Worm (Caenorhabditis elegans) whole organism, mixed stage, embryonic: ENCODE results near the gene K08E4.8.

Experiments used
- M03D4.4 ChIP-seq: sonication (generic microtip); optimal IDR thresholded peaks from 2 replicates; lab custom pipeline; 2017; ENCODE audit warnings: mild to moderate bottlenecking, missing genetic modification characterization, missing compliant biosample characterization
- bed-3 ChIP-seq: fragments of 200-800 bp; sonication (Bioruptor generic); optimal IDR thresholded peaks from 3 replicates; lab custom pipeline; 2018; ENCODE audit warnings: mild to moderate bottlenecking, missing genetic modification characterization, moderate library complexity, missing compliant biosample characterization
- blmp-1 ChIP-seq: fragments of 150-350 bp; optimal IDR thresholded peaks from 2 replicates; lab custom pipeline; 2014; ENCODE audit warnings: missing biosample characterization, missing genetic modification characterization
- ceh-43 ChIP-seq: fragments of 200-800 bp; sonication (Bioruptor generic); optimal IDR thresholded peaks from 2 replicates; lab custom pipeline; 2018; ENCODE audit warnings: mild to moderate bottlenecking, missing genetic modification characterization, moderate library complexity, missing compliant biosample characterization
- ceh-83 ChIP-seq: fragments of 200-800 bp; sonication (Bioruptor generic); optimal IDR thresholded peaks from 2 replicates; lab custom pipeline; 2018; ENCODE audit warnings: mild to moderate bottlenecking, missing genetic modification characterization, missing compliant biosample characterization
- ces-1 ChIP-seq: fragments of 150-350 bp; optimal IDR thresholded peaks from 2 replicates; lab custom pipeline; 2014; ENCODE audit warnings: missing biosample characterization, missing genetic modification reagents, missing genetic modification characterization
- drap-1 ChIP-seq: fragments of 200-800 bp; sonication (Bioruptor generic); optimal IDR thresholded peaks from 3 replicates; lab custom pipeline; 2018; ENCODE audit warnings: mild to moderate bottlenecking, missing genetic modification characterization, missing compliant biosample characterization
- elt-1 ChIP-seq: sonication (generic microtip); optimal IDR thresholded peaks from 2 replicates; lab custom pipeline; 2017; ENCODE audit warnings: missing genetic modification characterization, mild to moderate bottlenecking, missing compliant biosample characterization, antibody characterized with exemption, moderate library complexity, borderline replicate concordance; ENCODE audit not compliant: insufficient read depth
- elt-3 ChIP-seq: fragments of 150-350 bp; optimal IDR thresholded peaks from 2 replicates; lab custom pipeline; 2014; ENCODE audit warnings: missing biosample characterization, missing genetic modification characterization
- flh-1 ChIP-seq: fragments of 200-800 bp; sonication (Bioruptor generic); optimal IDR thresholded peaks from 2 replicates; lab custom pipeline; 2018; ENCODE audit warnings: mild to moderate bottlenecking, missing genetic modification characterization, moderate library complexity, missing compliant biosample characterization
- lsy-2 ChIP-seq: fragments of 150-350 bp; optimal IDR thresholded peaks from 2 replicates; lab custom pipeline; 2014; ENCODE audit warnings: missing biosample characterization, missing genetic modification characterization
- mep-1 ChIP-seq: fragments of 150-350 bp; optimal IDR thresholded peaks from 2 replicates; lab custom pipeline; 2017; ENCODE audit warnings: missing biosample characterization, missing genetic modification reagents, missing genetic modification characterization, inconsistent platforms
- mls-2 ChIP-seq: sonication (generic microtip); optimal IDR thresholded peaks from 2 replicates; lab custom pipeline; 2016; ENCODE audit warnings: mild to moderate bottlenecking, missing genetic modification characterization, moderate library complexity, missing compliant biosample characterization
- nhr-12 ChIP-seq: fragments of 150-350 bp; optimal IDR thresholded peaks from 2 replicates; lab custom pipeline; 2014; ENCODE audit warnings: missing biosample characterization, missing genetic modification characterization
- nhr-2 ChIP-seq: fragments of 150-350 bp; optimal IDR thresholded peaks from 2 replicates; lab custom pipeline; 2014; ENCODE audit warnings: missing biosample characterization, missing genetic modification characterization
- nhr-237 ChIP-seq: fragments of 150-350 bp; optimal IDR thresholded peaks from 2 replicates; lab custom pipeline; 2014; ENCODE audit warnings: missing biosample characterization, missing genetic modification characterization
- nhr-76 ChIP-seq: sonication (generic microtip); optimal IDR thresholded peaks from 2 replicates; lab custom pipeline; 2017; ENCODE audit warnings: missing biosample characterization, missing genetic modification characterization
- pha-4 ChIP-seq: fragments of 150-350 bp; optimal IDR thresholded peaks from 2 replicates; lab custom pipeline; 2018; ENCODE audit warnings: missing biosample characterization, missing genetic modification reagents, missing genetic modification characterization
- snpc-4 ChIP-seq: fragments of 150-350 bp; optimal IDR thresholded peaks from 2 replicates; lab custom pipeline; 2014; ENCODE audit warnings: missing biosample characterization, missing genetic modification characterization
- tbx-8 ChIP-seq: fragments of 200-800 bp; sonication (Bioruptor generic); optimal IDR thresholded peaks from 2 replicates; lab custom pipeline; 2018; ENCODE audit warnings: mild to moderate bottlenecking, missing genetic modification characterization, moderate library complexity, missing compliant biosample characterization
- unc-120 ChIP-seq: sonication (generic microtip); optimal IDR thresholded peaks from 2 replicates; lab custom pipeline; 2017; ENCODE audit warnings: missing genetic modification characterization, missing compliant biosample characterization; ENCODE audit not compliant: poor library complexity, severe bottlenecking
- unc-62 ChIP-seq: fragments of 150-350 bp; optimal IDR thresholded peaks from 2 replicates; lab custom pipeline; 2014; ENCODE audit warnings: missing biosample characterization, missing genetic modification reagents, missing genetic modification characterization
- zip-8 ChIP-seq: fragments of 150-350 bp; optimal IDR thresholded peaks from 2 replicates; lab custom pipeline; 2014; ENCODE audit warnings: missing biosample characterization, missing genetic modification characterization

The K08E4.8 gene

ce11 chrIV:12051049-12051792 lies 9.9 kb downstream of the K08E4.8 start, which contains the start of the genes bre-5 and spt-5:
Gene bre-5, minus strand, starts transcription at chrIV:12051215.
Gene spt-5, plus strand, starts transcription at chrIV:12051491.
- TF ChIP-seq M03D4.4 (tag; lab: Kevin White, UChicago) = peak; percentile 6
- TF ChIP-seq ceh-43 (GFP tag; lab: Kevin White, UChicago) = no peak
- peak; percentile 44 for TF ChIP-seq lsy-2 (tag; lab: Kevin White, UChicago)

ce11 chrIV:12047552-12048347 lies 13.4 kb downstream of the K08E4.8 start, which contains the start of gene T12G3.4:
Gene T12G3.4, plus strand, starts transcription at chrIV:12048256.
- TF ChIP-seq pha-4 (tag; lab: Kevin White, UChicago) = peak; percentile 57
- TF ChIP-seq snpc-4 (tag; lab: Kevin White, UChicago) = no peak

ce11 chrIV:12046524-12047203 lies 14.5 kb downstream of the K08E4.8 start, which contains the start of gene T12G3.2:
Gene T12G3.2, minus strand, starts transcription at chrIV:12046967.
- no peak for TF ChIP-seq nhr-76 (tag; lab: Kevin White, UChicago)
- TF ChIP-seq elt-3 = peak; percentile 19

- TF ChIP-seq snpc-4 (tag; lab: Kevin White, UChicago) (no peak), nhr-76 (tag; lab: Kevin White, UChicago) (no peak), elt-1 (tag; lab: Kevin White, UChicago) (peak; percentile 42), tbx-8 (GFP tag; lab: Kevin White, UChicago) (no peak), pha-4 (tag; lab: Kevin White, UChicago) (no peak), blmp-1 (no peak), unc-120 (tag; lab: Kevin White, UChicago) (no peak), lsy-2 (tag; lab: Kevin White, UChicago) (no peak), nhr-2 (tag; lab: Kevin White, UChicago) (no peak), M03D4.4 (tag; lab: Kevin White, UChicago) (no peak), zip-8 (tag; lab: Kevin White, UChicago) (peak; percentile 84), mep-1 (tag; lab: Kevin White, UChicago) (no peak), drap-1 (GFP tag; lab: Kevin White, UChicago) (no peak), ces-1 (no peak), bed-3 (GFP tag; lab: Kevin White, UChicago) (no peak), ceh-83 (no peak)
- TF ChIP-seq, all 35 proteins: peak for 2
Measured at ce11 chrIV:12044844-12045738, 16.0 kb downstream of the K08E4.8 start.

- TF ChIP-seq nhr-237 (tag; lab: Kevin White, UChicago) = no peak
- no peak for TF ChIP-seq unc-62
- TF ChIP-seq mls-2 (tag; lab: Kevin White, UChicago) = no peak
- TF ChIP-seq nhr-76 (tag; lab: Kevin White, UChicago) = no peak
- TF ChIP-seq blmp-1 = no peak
- TF ChIP-seq elt-3 = no peak
- TF ChIP-seq nhr-12 (tag; lab: Kevin White, UChicago) = no peak
- TF ChIP-seq unc-120 (tag; lab: Kevin White, UChicago) = no peak
- no peak for TF ChIP-seq flh-1 (GFP tag; lab: Kevin White, UChicago)
- no peak for TF ChIP-seq mep-1 (tag; lab: Kevin White, UChicago)
- TF ChIP-seq pha-4 (tag; lab: Kevin White, UChicago) = no peak
Measured at ce11 chrIV:12043054-12043453, 18.1 kb downstream of the K08E4.8 start.
